Worm (Caenorhabditis elegans): ENCODE data around the gene ZK822.1.

ZK822.1 gene

DNA sequence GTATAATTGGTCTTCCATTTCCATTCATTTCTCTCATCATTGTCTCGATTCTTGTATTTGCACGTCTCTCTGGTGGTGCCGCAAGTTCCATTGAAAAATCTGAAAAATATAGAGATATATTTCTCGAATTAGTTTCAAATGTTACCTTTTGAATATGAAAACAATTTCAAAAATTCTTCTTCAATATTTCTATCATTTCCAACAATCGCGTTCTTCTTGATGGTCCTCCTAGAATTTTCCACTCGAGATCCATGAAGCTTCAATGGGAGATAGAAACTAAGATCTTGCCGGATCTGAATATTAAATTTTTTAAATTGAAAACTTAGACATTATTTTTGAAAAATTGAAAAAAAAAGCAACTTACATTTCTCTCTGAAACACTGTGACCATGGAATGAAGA, 2.9 kb downstream of the ZK822.1 start:
- no peak for TF ChIP-seq flt-1 (GFP tag; IDR thresholded peaks at IDR 0.05)
- TF ChIP-seq tab-1 (GFP tag; IDR thresholded peaks at IDR 0.05), result no peak
- no peak for TF ChIP-seq klf-2 (GFP tag; conservative IDR thresholded peaks at IDR 0.05)
- TF ChIP-seq ztf-29 (GFP tag; IDR thresholded peaks at IDR 0.05), result no peak
- TF ChIP-seq ref-1 (GFP tag; conservative IDR thresholded peaks at IDR 0.05), result no peak
- no peak for TF ChIP-seq cog-1 (tag; optimal IDR thresholded peaks at IDR 0.05)
- no peak for TF ChIP-seq T22C8.4 (GFP tag; IDR thresholded peaks at IDR 0.05)
- TF ChIP-seq ztf-23 (GFP tag; IDR thresholded peaks at IDR 0.05), result no peak
- no peak for TF ChIP-seq med-1 (GFP tag; optimal IDR thresholded peaks at IDR 0.05; ENCODE audit: insufficient read depth)

ce11 chrIV:11917886-11918285, 4.0 kb downstream of the ZK822.1 start:
- no peak for TF ChIP-seq flt-1 (GFP tag; IDR thresholded peaks at IDR 0.05)
- no peak for TF ChIP-seq med-1 (GFP tag; optimal IDR thresholded peaks at IDR 0.05; ENCODE audit: insufficient read depth)
- TF ChIP-seq cog-1 (tag; optimal IDR thresholded peaks at IDR 0.05), result no peak
- no peak for TF ChIP-seq T22C8.4 (GFP tag; IDR thresholded peaks at IDR 0.05)
- no peak for TF ChIP-seq klf-2 (GFP tag; conservative IDR thresholded peaks at IDR 0.05)
- no peak for TF ChIP-seq ref-1 (GFP tag; conservative IDR thresholded peaks at IDR 0.05)
- TF ChIP-seq ztf-29 (GFP tag; IDR thresholded peaks at IDR 0.05), result no peak
- no peak for TF ChIP-seq tab-1 (GFP tag; IDR thresholded peaks at IDR 0.05)
- TF ChIP-seq ztf-23 (GFP tag; IDR thresholded peaks at IDR 0.05), result no peak

ce11 chrIV:11916907-11917306, 5.0 kb downstream of the ZK822.1 start, which contains the start of gene ZK822.10:
TSS of gene ZK822.10 (plus strand) at chrIV:11917137.
- TF ChIP-seq cog-1 (tag; optimal IDR thresholded peaks at IDR 0.05), result no peak
- no peak for TF ChIP-seq flt-1 (GFP tag; IDR thresholded peaks at IDR 0.05)
- TF ChIP-seq med-1 (GFP tag; optimal IDR thresholded peaks at IDR 0.05; ENCODE audit: insufficient read depth), result no peak
- TF ChIP-seq T22C8.4 (GFP tag; IDR thresholded peaks at IDR 0.05), result no peak
- no peak for TF ChIP-seq ztf-23 (GFP tag; IDR thresholded peaks at IDR 0.05)
- TF ChIP-seq ztf-29 (GFP tag; IDR thresholded peaks at IDR 0.05), result no peak
- no peak for TF ChIP-seq klf-2 (GFP tag; conservative IDR thresholded peaks at IDR 0.05)

- no peak for TF ChIP-seq ztf-23 (GFP tag; IDR thresholded peaks at IDR 0.05)
- TF ChIP-seq cog-1 (tag; optimal IDR thresholded peaks at IDR 0.05), result no peak
- no peak for TF ChIP-seq T22C8.4 (GFP tag; IDR thresholded peaks at IDR 0.05)
- no peak for TF ChIP-seq flt-1 (GFP tag; IDR thresholded peaks at IDR 0.05)
- TF ChIP-seq med-1 (GFP tag; optimal IDR thresholded peaks at IDR 0.05; ENCODE audit: insufficient read depth), result no peak
- no peak for TF ChIP-seq klf-2 (GFP tag; conservative IDR thresholded peaks at IDR 0.05)
- TF ChIP-seq ztf-29 (GFP tag; IDR thresholded peaks at IDR 0.05), result no peak
- no peak for TF ChIP-seq ref-1 (GFP tag; conservative IDR thresholded peaks at IDR 0.05)
- no peak for TF ChIP-seq tab-1 (GFP tag; IDR thresholded peaks at IDR 0.05)
Observed at ce11 chrIV:11915768-11916453, 6.0 kb downstream of the ZK822.1 start, which contains the start of gene ZK822.9. TSS of gene ZK822.9 (plus strand) at chrIV:11915947.

DNA sequence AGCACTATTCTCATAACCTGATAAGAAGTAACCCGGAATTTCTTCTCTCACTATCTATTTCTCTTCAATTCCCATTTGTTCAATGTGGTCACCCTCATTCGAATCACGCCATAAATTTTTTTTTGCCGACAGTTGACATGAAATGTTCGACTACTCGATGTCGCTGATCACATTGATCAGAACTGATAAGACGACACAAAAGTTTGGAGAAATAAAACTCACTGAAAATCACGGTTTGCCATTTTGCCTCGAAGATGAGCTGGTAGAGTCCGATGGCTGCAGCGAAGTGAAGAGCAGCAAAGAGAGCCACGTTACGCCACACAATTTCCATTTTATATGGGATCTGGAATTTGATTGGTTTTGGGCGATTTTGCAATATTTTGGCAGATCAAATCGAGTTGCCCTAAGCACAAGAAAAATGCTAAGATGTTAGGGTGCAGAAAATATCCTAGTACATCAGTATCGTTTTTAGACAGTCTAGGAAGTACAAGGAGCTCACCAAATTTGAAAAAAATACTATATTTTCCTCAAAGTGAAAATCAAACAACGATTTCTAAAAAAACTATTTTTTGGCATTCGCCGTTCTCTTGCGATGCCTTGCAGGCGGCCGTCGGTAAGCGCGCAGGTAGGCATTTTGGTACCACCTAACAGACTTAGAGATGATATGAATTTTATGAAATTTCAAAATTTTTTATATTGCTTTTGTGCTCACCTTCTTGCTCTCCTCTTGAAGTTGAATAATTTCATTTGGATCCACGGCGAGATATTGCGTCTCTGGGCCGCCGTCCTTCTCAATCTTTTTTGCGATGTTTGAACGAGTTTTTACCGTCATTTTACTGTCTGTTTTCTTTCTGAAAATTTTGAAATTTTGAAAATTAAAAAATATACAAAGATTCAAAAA, 6.8 kb downstream of the ZK822.1 start, which contains the start of gene fat-6:
Gene fat-6, minus strand, starts transcription at position 851 of the 901 bp plus-strand sequence.
- TF ChIP-seq T22C8.4 (GFP tag; IDR thresholded peaks at IDR 0.05), result no peak
- TF ChIP-seq med-1 (GFP tag; optimal IDR thresholded peaks at IDR 0.05; ENCODE audit: insufficient read depth), result no peak
- TF ChIP-seq cog-1 (tag; optimal IDR thresholded peaks at IDR 0.05), result no peak
- TF ChIP-seq tab-1 (GFP tag; IDR thresholded peaks at IDR 0.05), result no peak
- TF ChIP-seq klf-2 (GFP tag; conservative IDR thresholded peaks at IDR 0.05), result no peak
- TF ChIP-seq flt-1 (GFP tag; IDR thresholded peaks at IDR 0.05), result no peak
- no peak for TF ChIP-seq ref-1 (GFP tag; conservative IDR thresholded peaks at IDR 0.05)
- TF ChIP-seq ztf-23 (GFP tag; IDR thresholded peaks at IDR 0.05), result no peak
- TF ChIP-seq ztf-29 (GFP tag; IDR thresholded peaks at IDR 0.05), result no peak

DNA sequence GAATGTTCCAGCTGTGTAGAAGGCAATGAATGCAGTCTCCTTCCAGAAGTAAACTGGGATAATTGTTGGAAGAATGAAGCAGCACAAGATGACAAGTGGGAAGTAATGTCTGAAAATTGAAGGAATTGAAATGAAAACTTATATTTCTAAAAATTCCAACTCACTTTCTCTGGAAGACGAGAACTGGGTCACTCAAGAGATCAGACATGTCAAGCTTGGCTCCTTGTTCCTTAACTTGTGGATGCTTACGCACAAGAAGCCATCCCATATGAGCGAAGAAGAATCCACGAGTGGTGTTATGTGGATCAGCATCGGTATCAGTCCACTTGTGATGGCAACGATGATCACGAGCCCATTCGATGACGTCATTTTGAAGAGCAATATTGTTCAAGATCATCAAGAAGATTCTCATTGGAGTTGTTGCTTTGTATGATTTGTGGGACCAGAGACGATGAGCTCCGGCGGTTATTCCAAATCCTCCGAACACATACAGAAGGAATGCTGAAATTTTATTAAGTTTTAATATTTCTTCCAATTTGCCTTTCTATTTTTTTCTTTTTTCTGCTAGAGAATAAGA, 7.6 kb downstream of the ZK822.1 start:
- TF ChIP-seq klf-2 (GFP tag; conservative IDR thresholded peaks at IDR 0.05) (no peak), tab-1 (GFP tag; IDR thresholded peaks at IDR 0.05) (no peak), cog-1 (tag; optimal IDR thresholded peaks at IDR 0.05) (no peak), med-1 (GFP tag; optimal IDR thresholded peaks at IDR 0.05; ENCODE audit: insufficient read depth) (no peak), ref-1 (GFP tag; conservative IDR thresholded peaks at IDR 0.05) (no peak), ztf-29 (GFP tag; IDR thresholded peaks at IDR 0.05) (no peak), ztf-23 (GFP tag; IDR thresholded peaks at IDR 0.05) (no peak), flt-1 (GFP tag; IDR thresholded peaks at IDR 0.05) (no peak), T22C8.4 (GFP tag; IDR thresholded peaks at IDR 0.05) (no peak)

ce11 chrIV:11913295-11913940, 8.5 kb downstream of the ZK822.1 start:
- TF ChIP-seq ztf-23 (GFP tag; IDR thresholded peaks at IDR 0.05), result no peak
- TF ChIP-seq cog-1 (tag; optimal IDR thresholded peaks at IDR 0.05), result no peak
- TF ChIP-seq flt-1 (GFP tag; IDR thresholded peaks at IDR 0.05), result no peak
- no peak for TF ChIP-seq med-1 (GFP tag; optimal IDR thresholded peaks at IDR 0.05; ENCODE audit: insufficient read depth)
- TF ChIP-seq tab-1 (GFP tag; IDR thresholded peaks at IDR 0.05), result no peak
- TF ChIP-seq ztf-29 (GFP tag; IDR thresholded peaks at IDR 0.05), result no peak
- no peak for TF ChIP-seq klf-2 (GFP tag; conservative IDR thresholded peaks at IDR 0.05)
- TF ChIP-seq T22C8.4 (GFP tag; IDR thresholded peaks at IDR 0.05), result no peak
- TF ChIP-seq ref-1 (GFP tag; conservative IDR thresholded peaks at IDR 0.05), result no peak

- no peak for TF ChIP-seq klf-2 (GFP tag; conservative IDR thresholded peaks at IDR 0.05)
- no peak for TF ChIP-seq flt-1 (GFP tag; IDR thresholded peaks at IDR 0.05)
- TF ChIP-seq ref-1 (GFP tag; conservative IDR thresholded peaks at IDR 0.05), result no peak
- TF ChIP-seq T22C8.4 (GFP tag; IDR thresholded peaks at IDR 0.05), result no peak
- TF ChIP-seq med-1 (GFP tag; optimal IDR thresholded peaks at IDR 0.05; ENCODE audit: insufficient read depth), result no peak
- no peak for TF ChIP-seq ztf-23 (GFP tag; IDR thresholded peaks at IDR 0.05)
- no peak for TF ChIP-seq ztf-29 (GFP tag; IDR thresholded peaks at IDR 0.05)
- TF ChIP-seq cog-1 (tag; optimal IDR thresholded peaks at IDR 0.05), result no peak
- no peak for TF ChIP-seq tab-1 (GFP tag; IDR thresholded peaks at IDR 0.05)
Observed at ce11 chrIV:11911723-11912122, 10.2 kb downstream of the ZK822.1 start, which contains the start of gene VZK822L.2. TSS of gene VZK822L.2 (plus strand) at chrIV:11912023.

Data from whole organism, midembryonic.